Fruit fly (Drosophila melanogaster): ENCODE measurements around the gene eyg.

Gene eyg

DNA sequence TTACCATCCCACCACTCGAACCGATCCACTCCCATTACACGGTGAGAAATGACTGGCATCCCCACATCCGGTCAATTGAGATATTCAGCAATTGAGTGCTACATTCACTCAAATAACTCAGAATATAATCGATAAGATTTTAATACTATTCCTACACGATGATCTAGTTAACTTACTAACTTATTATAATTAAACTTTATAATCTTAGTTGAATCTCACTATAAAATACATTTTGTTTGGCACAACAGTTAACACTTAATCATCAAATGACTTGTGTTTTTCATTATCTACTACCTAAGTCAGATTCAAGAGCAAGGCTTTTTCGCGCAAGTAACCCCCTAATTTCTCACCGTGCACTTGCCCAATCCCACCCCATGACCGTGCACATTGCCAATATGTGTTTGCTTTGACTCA lies 27.5 kb upstream of the eyg start (continued):
- TF ChIP-seq esg (GFP tag; conservative IDR thresholded peaks at IDR 0.05) (0 out of 2 replicates have a peak, but pooled peaks have one; percentile 19), aop (GFP tag; IDR thresholded peaks at IDR 0.05) (no peak), NK7.1 (GFP tag; optimal IDR thresholded peaks at IDR 0.05) (no peak), CG8944 (GFP tag; optimal IDR thresholded peaks at IDR 0.05) (no peak), gcm2 (GFP tag; optimal IDR thresholded peaks at IDR 0.05) (no peak), CG11504 (tag; optimal IDR thresholded peaks at IDR 0.05) (peak; percentile 68), btn (GFP tag; optimal IDR thresholded peaks at IDR 0.05) (no peak), Dad (GFP tag; optimal IDR thresholded peaks at IDR 0.05) (no peak), Dfd (GFP tag; optimal IDR thresholded peaks at IDR 0.05) (no peak), tgo (GFP tag; IDR thresholded peaks at IDR 0.05) (peak; percentile 21; the same call in 1 of the 3 replicates), Vsx1 (GFP tag; optimal IDR thresholded peaks at IDR 0.05) (peak; percentile 8), wdn (GFP tag; IDR thresholded peaks at IDR 0.05) (no peak), fd102C (GFP tag; optimal IDR thresholded peaks at IDR 0.05) (no peak), vfl (GFP tag; optimal IDR thresholded peaks at IDR 0.05) (no peak), Nf-YB (GFP tag; optimal IDR thresholded peaks at IDR 0.05) (peak; percentile 4), Camta (GFP tag; optimal IDR thresholded peaks at IDR 0.05) (no peak), CG15514 (GFP tag; optimal IDR thresholded peaks at IDR 0.05) (no peak), Ets65A (GFP tag) (peak; percentile 11), HmgZ (tag; optimal IDR thresholded peaks at IDR 0.05) (peak; percentile 29), ftz-f1 (GFP tag; optimal IDR thresholded peaks at IDR 0.05) (no peak), CG14050 (GFP tag; IDR thresholded peaks at IDR 0.05) (no peak), dysf (GFP tag; IDR thresholded peaks at IDR 0.05) (peak; percentile 49; the same call in 1 of the 3 replicates), CG34376 (GFP tag; optimal IDR thresholded peaks at IDR 0.05) (no peak), MTF-1 (GFP tag; optimal IDR thresholded peaks at IDR 0.05; ENCODE audit: borderline replicate concordance) (no peak), phol (tag; optimal IDR thresholded peaks at IDR 0.05) (peak; percentile 48), sim (GFP tag; IDR thresholded peaks at IDR 0.05) (no peak), CG13894 (tag; optimal IDR thresholded peaks at IDR 0.05) (no peak), CG11456 (GFP tag; IDR thresholded peaks at IDR 0.05) (no peak), CkIIα-i1 (GFP tag; IDR thresholded peaks at IDR 0.05) (no peak), GATAe (GFP tag; conservative IDR thresholded peaks at IDR 0.05) (no peak), bsh (GFP tag; optimal IDR thresholded peaks at IDR 0.05) (peak; percentile 27 to 83), bowl (GFP tag; IDR thresholded peaks at IDR 0.05) (no peak), nom (GFP tag; optimal IDR thresholded peaks at IDR 0.05) (peak; percentile 79), CG2202 (tag; optimal IDR thresholded peaks at IDR 0.05) (no peak), gsb-n (tag; optimal IDR thresholded peaks at IDR 0.05) (no peak), CG17186 (GFP tag; optimal IDR thresholded peaks at IDR 0.05) (no peak), HLH54F (GFP tag; optimal IDR thresholded peaks at IDR 0.05) (no peak), CG11696 (GFP tag; IDR thresholded peaks at IDR 0.05) (no peak), CG7987 (GFP tag; optimal IDR thresholded peaks at IDR 0.05) (no peak), dan (GFP tag; IDR thresholded peaks at IDR 0.05) (no peak), CG9797 (GFP tag; optimal IDR thresholded peaks at IDR 0.05) (no peak), sna (GFP tag; IDR thresholded peaks at IDR 0.05; ENCODE audit: partially characterized antibody) (no peak), org-1 (GFP tag; optimal IDR thresholded peaks at IDR 0.05) (peak; percentile 36), az2 (GFP tag; optimal IDR thresholded peaks at IDR 0.05) (peak; percentile 35), Stat92E (GFP tag; optimal IDR thresholded peaks at IDR 0.05) (no peak), Rfx (GFP tag; IDR thresholded peaks at IDR 0.05) (0 out of 2 replicates have a peak, but pooled peaks have one; percentile 19), Xrp1 (GFP tag; IDR thresholded peaks at IDR 0.05) (0 out of 2 replicates have a peak, but pooled peaks have one; percentile 26), nau (GFP tag; optimal IDR thresholded peaks at IDR 0.05) (peak; percentile 31), Mad (GFP tag; optimal IDR thresholded peaks at IDR 0.05) (no peak), ro (GFP tag; IDR thresholded peaks at IDR 0.05) (no peak), Bgb (GFP tag; IDR thresholded peaks at IDR 0.05; ENCODE audit: partially characterized antibody) (no peak)
